Fruit fly (Drosophila melanogaster) whole organism, adult: ENCODE measurements around the gene Vha100-2.
A peak's percentile ranks its signal among the peaks of the same experiment; 100 is the strongest.

ENCODE experiments used
- CG11617 ChIP-seq: fragments of 200-800 bp; sonication (Bioruptor generic); optimal IDR thresholded peaks from 2 replicates; lab custom pipeline; 2017; ENCODE audit warnings: mild to moderate bottlenecking, missing biosample characterization, missing genetic modification reagents, missing genetic modification characterization
- CG12768 ChIP-seq: fragments of 200-800 bp; sonication (Bioruptor generic); optimal IDR thresholded peaks from 2 replicates; lab custom pipeline; 2017; ENCODE audit warnings: missing biosample characterization, missing genetic modification characterization, mild to moderate bottlenecking, moderate library complexity, missing genetic modification reagents
- CG1620 ChIP-seq: fragments of 200-800 bp; sonication (Bioruptor generic); optimal IDR thresholded peaks from 2 replicates; lab custom pipeline; 2016; ENCODE audit warnings: missing biosample characterization, missing genetic modification characterization
- CG33017 ChIP-seq: fragments of 200-800 bp; sonication (Bioruptor generic); optimal IDR thresholded peaks from 2 replicates; lab custom pipeline; 2018; ENCODE audit warnings: missing biosample characterization, mild to moderate bottlenecking, missing genetic modification characterization, moderate library complexity
- CG5204 ChIP-seq: fragments of 200-800 bp; sonication (Bioruptor generic); optimal IDR thresholded peaks from 2 replicates; lab custom pipeline; 2016; ENCODE audit warnings: missing biosample characterization, missing genetic modification characterization
- Crg-1 ChIP-seq: fragments of 200-800 bp; sonication (Bioruptor generic); optimal IDR thresholded peaks from 2 replicates; lab custom pipeline; 2016; ENCODE audit warnings: missing biosample characterization, missing genetic modification characterization
- bab1 ChIP-seq: fragments of 200-800 bp; sonication (Bioruptor generic); optimal IDR thresholded peaks from 3 replicates; lab custom pipeline; 2019; ENCODE audit warnings: missing biosample characterization, mild to moderate bottlenecking, missing genetic modification characterization, moderate library complexity
- cic ChIP-seq: fragments of 200-800 bp; sonication (Bioruptor generic); optimal IDR thresholded peaks from 2 replicates; lab custom pipeline; 2017; ENCODE audit warnings: missing biosample characterization, mild to moderate bottlenecking, missing genetic modification characterization, moderate library complexity
- cnc ChIP-seq, 2 experiments: fragments of >200 bp; optimal IDR thresholded peaks; 2 replicates each; lab custom pipeline; 2017
- kay ChIP-seq: fragments of 200-800 bp; sonication (Bioruptor generic); peaks from one replicate; lab custom pipeline; 2016; ENCODE audit warnings: missing biosample characterization, missing genetic modification characterization, borderline replicate concordance
- pad ChIP-seq: fragments of 200-800 bp; sonication (Bioruptor generic); optimal IDR thresholded peaks from 3 replicates; lab custom pipeline; 2017; ENCODE audit warnings: missing biosample characterization, missing genetic modification characterization, mild to moderate bottlenecking, moderate library complexity, missing genetic modification reagents
- tj ChIP-seq: fragments of 200-800 bp; sonication (Bioruptor generic); optimal IDR thresholded peaks from 3 replicates; lab custom pipeline; 2017; ENCODE audit warnings: missing biosample characterization, mild to moderate bottlenecking, missing genetic modification characterization, moderate library complexity
- toe ChIP-seq: fragments of 200-800 bp; sonication (Bioruptor generic); optimal IDR thresholded peaks from 2 replicates; lab custom pipeline; 2016; ENCODE audit warnings: missing biosample characterization, missing genetic modification characterization

DNA sequence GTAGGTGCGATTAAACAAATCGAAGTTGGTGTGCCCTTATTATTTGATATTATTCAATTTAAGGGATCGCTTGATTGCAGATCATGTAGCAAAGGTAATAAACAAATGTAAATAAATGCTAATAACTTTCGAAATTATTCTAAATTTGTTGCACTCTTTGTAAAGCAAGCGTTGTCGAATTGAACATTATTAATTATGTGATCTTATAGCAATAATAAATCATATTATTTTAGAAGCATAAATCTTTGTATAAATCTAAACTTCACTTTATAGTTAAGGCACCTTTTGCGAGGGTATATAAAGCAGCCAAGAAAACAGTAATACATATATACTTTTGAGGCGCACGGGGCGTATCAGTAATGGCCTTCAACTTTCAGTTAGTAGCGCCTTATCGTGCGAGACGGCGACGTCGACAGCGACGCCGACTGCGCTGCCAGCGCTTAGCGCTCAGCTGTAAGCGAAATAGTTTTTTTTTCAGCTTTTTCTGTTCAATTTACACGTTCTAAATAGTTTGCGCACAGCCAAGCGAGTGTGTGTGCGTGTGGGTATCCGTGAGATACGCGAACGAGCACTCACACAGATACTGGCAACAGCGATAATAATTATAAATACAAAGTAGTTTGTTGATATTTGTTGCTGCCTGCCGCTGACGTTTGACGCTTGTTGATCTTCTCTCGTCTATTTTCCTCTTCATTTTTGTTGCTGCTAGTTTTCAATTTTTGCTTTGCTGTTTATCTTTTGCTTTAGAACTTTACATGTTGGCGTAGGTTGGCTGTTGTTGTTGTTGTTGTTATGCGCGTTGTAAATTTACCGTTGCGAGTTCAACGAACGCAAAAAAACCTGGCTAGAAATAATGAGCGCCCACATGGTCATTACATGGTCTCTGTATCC, 40.1 kb upstream of the Vha100-2 start:
- TF ChIP-seq kay (GFP tag; lab: Kevin White, UChicago): no peak
- no peak for TF ChIP-seq CG11617
- TF ChIP-seq bab1 (GFP tag; lab: Kevin White, UChicago): no peak
- peak; percentile 13 for TF ChIP-seq CG1620 (GFP tag; lab: Kevin White, UChicago)
- peak; percentile 59 for TF ChIP-seq cic
- TF ChIP-seq CG33017 (tag; lab: Kevin White, UChicago): no peak
- TF ChIP-seq CG12768 (GFP tag; lab: Kevin White, UChicago): no peak
- peak; percentile 27 for TF ChIP-seq toe (GFP tag; lab: Kevin White, UChicago)
- TF ChIP-seq CG5204 (GFP tag; lab: Kevin White, UChicago): no peak
- TF ChIP-seq cnc (optimal IDR thresholded peaks at IDR 0.05; lab: Kevin White, UChicago): no peak
- TF ChIP-seq pad (GFP tag; lab: Kevin White, UChicago): peak; percentile 15
- TF ChIP-seq Crg-1 (GFP tag; lab: Kevin White, UChicago): no peak
- TF ChIP-seq tj: no peak
